Fruit fly (Drosophila melanogaster): ENCODE measurements around the gene pths.

DNA sequence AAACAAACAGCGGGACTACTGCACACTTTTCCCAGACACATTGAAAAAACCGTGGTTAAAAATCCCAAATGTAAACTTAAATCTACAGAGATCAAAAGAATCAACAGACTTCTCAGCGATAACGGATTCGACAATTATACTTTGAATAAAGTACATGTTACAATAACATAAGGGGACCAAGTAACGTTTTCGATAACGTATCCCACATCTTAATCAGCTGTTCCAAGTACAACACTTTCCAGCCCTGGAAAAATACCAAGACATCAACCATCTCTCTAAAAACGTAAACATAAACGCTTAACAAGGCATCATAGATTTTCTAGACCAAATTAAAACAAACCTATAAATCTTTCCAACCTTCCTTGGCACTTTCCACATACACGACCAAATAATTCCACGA lies 10.8 kb downstream of the pths start:
- TF ChIP-seq CG16779 (tag; optimal IDR thresholded peaks at IDR 0.05) (no peak), CG6792 (GFP tag; optimal IDR thresholded peaks at IDR 0.05) (no peak)

Data from whole organism, prepupa.